Worm (Caenorhabditis elegans) whole organism, mixed stage, embryonic: ENCODE results near the gene sra-13.

ENCODE experiments used
- M03D4.4 ChIP-seq: sonication (generic microtip); optimal IDR thresholded peaks from 2 replicates; lab custom pipeline; 2017; ENCODE audit warnings: mild to moderate bottlenecking, missing genetic modification characterization, missing compliant biosample characterization
- blmp-1 ChIP-seq: fragments of 150-350 bp; optimal IDR thresholded peaks from 2 replicates; lab custom pipeline; 2014; ENCODE audit warnings: missing biosample characterization, missing genetic modification characterization
- ceh-39 ChIP-seq: fragments of 150-350 bp; optimal IDR thresholded peaks from 2 replicates; lab custom pipeline; 2014; ENCODE audit warnings: missing biosample characterization, missing genetic modification characterization
- ceh-43 ChIP-seq: fragments of 200-800 bp; sonication (Bioruptor generic); optimal IDR thresholded peaks from 2 replicates; lab custom pipeline; 2018; ENCODE audit warnings: mild to moderate bottlenecking, missing genetic modification characterization, moderate library complexity, missing compliant biosample characterization
- ceh-83 ChIP-seq: fragments of 200-800 bp; sonication (Bioruptor generic); optimal IDR thresholded peaks from 2 replicates; lab custom pipeline; 2018; ENCODE audit warnings: mild to moderate bottlenecking, missing genetic modification characterization, missing compliant biosample characterization
- cnd-1 ChIP-seq: fragments of 200-800 bp; sonication (Bioruptor generic); optimal IDR thresholded peaks from 2 replicates; lab custom pipeline; 2018; ENCODE audit warnings: mild to moderate bottlenecking, missing genetic modification characterization, missing compliant biosample characterization
- drap-1 ChIP-seq: fragments of 200-800 bp; sonication (Bioruptor generic); optimal IDR thresholded peaks from 3 replicates; lab custom pipeline; 2018; ENCODE audit warnings: mild to moderate bottlenecking, missing genetic modification characterization, missing compliant biosample characterization
- flh-1 ChIP-seq: fragments of 200-800 bp; sonication (Bioruptor generic); optimal IDR thresholded peaks from 2 replicates; lab custom pipeline; 2018; ENCODE audit warnings: mild to moderate bottlenecking, missing genetic modification characterization, moderate library complexity, missing compliant biosample characterization
- ham-2 ChIP-seq: fragments of 200-800 bp; sonication (Bioruptor generic); optimal IDR thresholded peaks from 2 replicates; lab custom pipeline; 2018; ENCODE audit warnings: mild to moderate bottlenecking, missing genetic modification characterization, missing compliant biosample characterization
- hlh-1 ChIP-seq: fragments of 150-350 bp; optimal IDR thresholded peaks from 2 replicates; lab custom pipeline; 2014; ENCODE audit warnings: missing biosample characterization, missing genetic modification reagents, missing genetic modification characterization
- lin-13 ChIP-seq: fragments of 150-350 bp; optimal IDR thresholded peaks from 2 replicates; lab custom pipeline; 2014; ENCODE audit warnings: missing biosample characterization, missing genetic modification characterization
- lin-32 ChIP-seq: fragments of 200-800 bp; sonication (Bioruptor generic); optimal IDR thresholded peaks from 2 replicates; lab custom pipeline; 2018; ENCODE audit warnings: mild to moderate bottlenecking, missing genetic modification characterization, missing compliant biosample characterization
- lsy-2 ChIP-seq: fragments of 150-350 bp; optimal IDR thresholded peaks from 2 replicates; lab custom pipeline; 2014; ENCODE audit warnings: missing biosample characterization, missing genetic modification characterization
- mab-5 ChIP-seq: fragments of 150-350 bp; optimal IDR thresholded peaks from 2 replicates; lab custom pipeline; 2014; ENCODE audit warnings: missing biosample characterization, missing genetic modification characterization
- mep-1 ChIP-seq: fragments of 150-350 bp; optimal IDR thresholded peaks from 2 replicates; lab custom pipeline; 2017; ENCODE audit warnings: missing biosample characterization, missing genetic modification reagents, missing genetic modification characterization, inconsistent platforms
- mls-2 ChIP-seq: sonication (generic microtip); optimal IDR thresholded peaks from 2 replicates; lab custom pipeline; 2016; ENCODE audit warnings: mild to moderate bottlenecking, missing genetic modification characterization, moderate library complexity, missing compliant biosample characterization
- nhr-12 ChIP-seq: fragments of 150-350 bp; optimal IDR thresholded peaks from 2 replicates; lab custom pipeline; 2014; ENCODE audit warnings: missing biosample characterization, missing genetic modification characterization
- nhr-2 ChIP-seq: fragments of 150-350 bp; optimal IDR thresholded peaks from 2 replicates; lab custom pipeline; 2014; ENCODE audit warnings: missing biosample characterization, missing genetic modification characterization
- nhr-237 ChIP-seq: fragments of 150-350 bp; optimal IDR thresholded peaks from 2 replicates; lab custom pipeline; 2014; ENCODE audit warnings: missing biosample characterization, missing genetic modification characterization
- nhr-28 ChIP-seq: fragments of 150-350 bp; optimal IDR thresholded peaks from 2 replicates; lab custom pipeline; 2014; ENCODE audit warnings: missing biosample characterization, missing genetic modification characterization
- nhr-76 ChIP-seq: sonication (generic microtip); optimal IDR thresholded peaks from 2 replicates; lab custom pipeline; 2017; ENCODE audit warnings: missing biosample characterization, missing genetic modification characterization
- pha-4 ChIP-seq: fragments of 150-350 bp; optimal IDR thresholded peaks from 2 replicates; lab custom pipeline; 2018; ENCODE audit warnings: missing biosample characterization, missing genetic modification reagents, missing genetic modification characterization
- sem-2 ChIP-seq: fragments of 200-800 bp; sonication (Bioruptor generic); optimal IDR thresholded peaks from 2 replicates; lab custom pipeline; 2018; ENCODE audit warnings: mild to moderate bottlenecking, missing genetic modification characterization, missing compliant biosample characterization
- snpc-4 ChIP-seq: fragments of 150-350 bp; optimal IDR thresholded peaks from 2 replicates; lab custom pipeline; 2014; ENCODE audit warnings: missing biosample characterization, missing genetic modification characterization
- sptf-1 ChIP-seq: sonication (generic microtip); optimal IDR thresholded peaks from 2 replicates; lab custom pipeline; 2017; ENCODE audit warnings: mild to moderate bottlenecking, missing genetic modification characterization, moderate library complexity, missing compliant biosample characterization
- tbx-8 ChIP-seq: fragments of 200-800 bp; sonication (Bioruptor generic); optimal IDR thresholded peaks from 2 replicates; lab custom pipeline; 2018; ENCODE audit warnings: mild to moderate bottlenecking, missing genetic modification characterization, moderate library complexity, missing compliant biosample characterization
- unc-120 ChIP-seq: sonication (generic microtip); optimal IDR thresholded peaks from 2 replicates; lab custom pipeline; 2017; ENCODE audit warnings: missing genetic modification characterization, missing compliant biosample characterization; ENCODE audit not compliant: poor library complexity, severe bottlenecking
- unc-39 ChIP-seq: fragments of 150-350 bp; optimal IDR thresholded peaks from 2 replicates; lab custom pipeline; 2014; ENCODE audit warnings: missing biosample characterization, missing genetic modification characterization
- unc-62 ChIP-seq: fragments of 150-350 bp; optimal IDR thresholded peaks from 2 replicates; lab custom pipeline; 2014; ENCODE audit warnings: missing biosample characterization, missing genetic modification reagents, missing genetic modification characterization
- zip-8 ChIP-seq: fragments of 150-350 bp; optimal IDR thresholded peaks from 2 replicates; lab custom pipeline; 2014; ENCODE audit warnings: missing biosample characterization, missing genetic modification characterization
- ztf-11 ChIP-seq: fragments of 150-350 bp; optimal IDR thresholded peaks from 2 replicates; lab custom pipeline; 2014; ENCODE audit warnings: missing biosample characterization, missing genetic modification characterization

sra-13 gene

ce11 chrII:8442717-8443223, 35.3 kb downstream of the sra-13 start, which contains the start of gene eif-3.G:
eif-3.G (plus strand) TSS chrII:8442767.
- TF ChIP-seq ceh-43 (GFP tag; lab: Kevin White, UChicago) (no peak), ceh-39 (tag; lab: Kevin White, UChicago) (no peak), nhr-12 (tag; lab: Kevin White, UChicago) (no peak), zip-8 (tag; lab: Kevin White, UChicago) (no peak), M03D4.4 (tag; lab: Kevin White, UChicago) (no peak), ham-2 (GFP tag; lab: Kevin White, UChicago) (no peak), unc-62 (GFP tag; lab: Kevin White, UChicago) (no peak), sptf-1 (tag; lab: Kevin White, UChicago) (no peak), mep-1 (tag; lab: Kevin White, UChicago) (no peak)

DNA sequence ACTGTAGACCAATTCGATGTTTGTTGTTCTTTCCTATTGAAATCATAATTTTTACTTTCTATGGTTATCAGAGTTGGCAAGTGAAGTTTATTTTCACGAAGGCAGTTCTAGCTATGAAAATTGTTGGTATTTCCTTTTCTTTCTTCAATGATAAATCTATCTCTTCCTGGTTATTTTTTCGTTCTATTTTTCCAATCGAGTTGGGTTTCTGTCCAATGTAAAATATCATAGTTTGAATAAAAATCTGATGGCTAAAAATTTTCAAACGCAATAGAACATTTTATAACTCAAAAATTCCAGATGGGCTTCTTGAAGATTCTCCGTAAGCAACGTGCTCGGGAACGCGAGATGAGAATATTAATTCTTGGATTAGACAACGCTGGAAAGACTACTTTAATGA, 36.5 kb downstream of the sra-13 start, which contains the start of gene evl-20:
Gene evl-20, plus strand, starts transcription at position 301 of the 400 bp plus-strand sequence.
- TF ChIP-seq unc-62 (GFP tag; lab: Kevin White, UChicago): no peak
- TF ChIP-seq blmp-1 (tag; lab: Kevin White, UChicago): no peak
- TF ChIP-seq nhr-76 (tag; lab: Kevin White, UChicago): no peak
- TF ChIP-seq nhr-237 (tag; lab: Kevin White, UChicago): no peak
- no peak for TF ChIP-seq ceh-43 (GFP tag; lab: Kevin White, UChicago)
- TF ChIP-seq ztf-11 (tag; lab: Kevin White, UChicago): no peak
- TF ChIP-seq nhr-12 (tag; lab: Kevin White, UChicago): no peak
- no peak for TF ChIP-seq drap-1
- no peak for TF ChIP-seq ham-2 (GFP tag; lab: Kevin White, UChicago)

- TF ChIP-seq unc-62 (GFP tag; lab: Kevin White, UChicago) (no peak), unc-39 (tag; lab: Kevin White, UChicago) (no peak), ceh-83 (GFP tag; lab: Kevin White, UChicago) (no peak), ham-2 (GFP tag; lab: Kevin White, UChicago) (no peak), lin-13 (tag; lab: Kevin White, UChicago) (no peak), lin-32 (no peak), M03D4.4 (tag; lab: Kevin White, UChicago) (no peak), tbx-8 (GFP tag; lab: Kevin White, UChicago) (no peak), snpc-4 (no peak), mep-1 (tag; lab: Kevin White, UChicago) (no peak), blmp-1 (tag; lab: Kevin White, UChicago) (no peak)
Measured at ce11 chrII:8446731-8447130, 39.2 kb downstream of the sra-13 start, which contains the start of gene cut-3. cut-3 (minus strand) TSS chrII:8446831.

- TF ChIP-seq ham-2 (GFP tag; lab: Kevin White, UChicago): no peak
- no peak for TF ChIP-seq mep-1 (tag; lab: Kevin White, UChicago)
- no peak for TF ChIP-seq sptf-1 (tag; lab: Kevin White, UChicago)
- TF ChIP-seq ceh-43 (GFP tag; lab: Kevin White, UChicago): no peak
- no peak for TF ChIP-seq mls-2 (tag; lab: Kevin White, UChicago)
- no peak for TF ChIP-seq sem-2 (GFP tag; lab: Kevin White, UChicago)
- TF ChIP-seq nhr-12 (tag; lab: Kevin White, UChicago): no peak
- no peak for TF ChIP-seq nhr-237 (tag; lab: Kevin White, UChicago)
- no peak for TF ChIP-seq lin-32
- no peak for TF ChIP-seq unc-62 (GFP tag; lab: Kevin White, UChicago)
- no peak for TF ChIP-seq mab-5 (tag; lab: Kevin White, UChicago)
- no peak for TF ChIP-seq nhr-2
- TF ChIP-seq hlh-1: no peak
- no peak for TF ChIP-seq flh-1 (GFP tag; lab: Kevin White, UChicago)
- TF ChIP-seq unc-120: no peak
- no peak for TF ChIP-seq ceh-83 (GFP tag; lab: Kevin White, UChicago)
- TF ChIP-seq unc-39 (tag; lab: Kevin White, UChicago): no peak
- TF ChIP-seq, all 35 proteins: peak for 0
Measured at ce11 chrII:8449660-8450118, 42.2 kb downstream of the sra-13 start, which contains the start of gene F22B5.4. F22B5.4 (plus strand) TSS chrII:8449710.

DNA sequence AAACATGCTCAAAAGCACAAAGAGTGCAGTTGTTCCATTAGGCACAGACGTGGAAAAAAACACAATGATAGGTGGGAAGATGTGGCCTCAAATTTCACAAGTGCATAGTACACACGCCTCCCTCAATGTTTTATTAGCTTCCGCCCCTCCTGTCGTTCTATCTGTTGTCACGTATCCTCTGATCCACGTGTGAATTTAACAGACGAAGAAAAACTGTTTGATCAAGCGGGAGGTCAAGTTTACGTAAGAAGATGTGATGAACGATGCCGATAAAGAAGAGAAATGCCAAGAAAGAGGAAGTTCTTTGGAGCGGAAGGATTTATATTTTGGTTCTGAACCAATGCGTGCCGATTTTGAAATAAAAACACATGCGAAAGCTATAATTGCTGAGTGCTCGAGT, 43.3 kb downstream of the sra-13 start:
- TF ChIP-seq nhr-237 (tag; lab: Kevin White, UChicago) (no peak), snpc-4 (no peak), unc-39 (tag; lab: Kevin White, UChicago) (no peak), lsy-2 (no peak), pha-4 (no peak), blmp-1 (tag; lab: Kevin White, UChicago) (no peak), cnd-1 (tag; lab: Kevin White, UChicago) (no peak), M03D4.4 (tag; lab: Kevin White, UChicago) (no peak), ceh-83 (GFP tag; lab: Kevin White, UChicago) (no peak), flh-1 (GFP tag; lab: Kevin White, UChicago) (no peak), ztf-11 (tag; lab: Kevin White, UChicago) (no peak), ceh-39 (tag; lab: Kevin White, UChicago) (no peak), nhr-76 (tag; lab: Kevin White, UChicago) (no peak), nhr-28 (tag; lab: Kevin White, UChicago) (no peak), zip-8 (tag; lab: Kevin White, UChicago) (no peak), hlh-1 (no peak), mep-1 (tag; lab: Kevin White, UChicago) (no peak)
